Worm (Caenorhabditis elegans) whole organism, L4 larva: ENCODE measurements around the gene F33G12.7.

Experiments
- ceh-28 ChIP-seq: fragments of 150-350 bp; optimal IDR thresholded peaks from 2 replicates; lab custom pipeline; 2014; ENCODE audit warnings: missing biosample characterization, missing genetic modification reagents, missing genetic modification characterization
- ces-1 ChIP-seq: fragments of 150-350 bp; sonication (generic microtip); optimal IDR thresholded peaks from 4 replicates; lab custom pipeline; 2014; ENCODE audit warnings: missing biosample characterization, missing genetic modification reagents, missing genetic modification characterization
- egl-27 ChIP-seq: sonication (generic microtip); optimal IDR thresholded peaks from 3 replicates; lab custom pipeline; 2017; ENCODE audit warnings: missing biosample characterization, missing genetic modification reagents, missing genetic modification characterization
- lsy-2 ChIP-seq, 2 experiments: fragments of 150-350 bp in 1 of 2; sonication (generic microtip) in 1 of 2; optimal IDR thresholded peaks; 2 replicates each; lab custom pipeline; 2014 to 2017; ENCODE audit warnings: missing biosample characterization in 2 of 2, missing genetic modification characterization in 2 of 2
- unc-130 ChIP-seq: sonication (generic microtip); optimal IDR thresholded peaks from 2 replicates; lab custom pipeline; 2016; ENCODE audit warnings: missing genetic modification reagents, missing genetic modification characterization, missing compliant biosample characterization

DNA sequence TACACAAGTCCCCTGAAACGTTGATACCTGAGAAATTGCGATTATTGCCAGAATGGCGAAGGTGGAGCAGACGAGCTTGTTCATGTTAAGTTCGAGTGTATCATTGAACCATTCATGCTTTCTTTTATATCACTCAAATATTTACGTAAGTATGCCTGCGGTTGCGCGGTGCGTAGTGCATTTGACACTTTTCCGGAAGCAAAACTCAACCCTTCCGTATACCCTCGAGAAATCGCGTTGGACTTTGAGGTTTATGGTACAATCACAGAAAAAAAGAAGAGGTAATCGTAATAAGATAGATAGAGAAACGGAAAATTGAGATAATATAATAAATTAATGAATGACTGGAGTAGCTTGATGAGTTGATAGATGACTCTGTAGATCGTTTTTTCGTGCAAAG is 29.0 kb upstream of the F33G12.7 start, which contains the start of gene idpb-2:
- TF ChIP-seq lsy-2 (tag; optimal IDR thresholded peaks at IDR 0.05; lab: Kevin White, UChicago) (no peak), ces-1 (GFP tag; lab: Kevin White, UChicago) (no peak), egl-27 (tag; lab: Kevin White, UChicago) (no peak), ceh-28 (tag; lab: Kevin White, UChicago) (no peak), unc-130 (GFP tag; lab: Kevin White, UChicago) (no peak)
